Worm (Caenorhabditis elegans) whole organism, L4 larva: ENCODE data around the gene irld-7.
A peak's percentile ranks its signal among the peaks of the same experiment; 100 is the strongest.

ENCODE experiments used
- T20F7.1 ChIP-seq: fragments of 200-800 bp; sonication (Bioruptor generic); optimal IDR thresholded peaks from 2 replicates; lab custom pipeline; 2018; ENCODE audit warnings: mild to moderate bottlenecking, missing genetic modification characterization, missing compliant biosample characterization
- T26A8.4 ChIP-seq: fragments of 200-800 bp; sonication (Bioruptor generic); IDR thresholded peaks from 2 replicates; pipeline ENCODE4 v1.3.6; 2022; ENCODE audit warnings: missing genetic modification characterization, missing compliant biosample characterization
- ZK337.2 ChIP-seq: fragments of 200-800 bp; sonication (Bioruptor generic); IDR thresholded peaks from 2 replicates; pipeline ENCODE4 v1.3.6; 2022; ENCODE audit warnings: missing genetic modification reagents, missing genetic modification characterization, missing compliant biosample characterization
- ceh-32 ChIP-seq: sonication (generic microtip); optimal IDR thresholded peaks from 2 replicates; lab custom pipeline; 2016; ENCODE audit warnings: mild to moderate bottlenecking, missing genetic modification characterization, missing compliant biosample characterization; ENCODE audit not compliant: poor library complexity
- ceh-44 ChIP-seq: fragments of 200-800 bp; sonication (Bioruptor generic); IDR thresholded peaks from 2 replicates; pipeline ENCODE4 v1.3.6; 2022; ENCODE audit warnings: missing genetic modification reagents, missing genetic modification characterization, missing compliant biosample characterization
- ceh-82 ChIP-seq: sonication (generic microtip); optimal IDR thresholded peaks from 2 replicates; lab custom pipeline; 2017; ENCODE audit warnings: missing biosample characterization, missing genetic modification characterization
- ces-1 ChIP-seq: fragments of 150-350 bp; sonication (generic microtip); optimal IDR thresholded peaks from 4 replicates; lab custom pipeline; 2014; ENCODE audit warnings: missing biosample characterization, missing genetic modification reagents, missing genetic modification characterization
- cey-2 ChIP-seq: sonication (generic microtip); optimal IDR thresholded peaks from 3 replicates; lab custom pipeline; 2017; ENCODE audit warnings: missing genetic modification characterization, mild to moderate bottlenecking, missing compliant biosample characterization, antibody characterized with exemption, borderline replicate concordance; ENCODE audit not compliant: insufficient read depth
- ctbp-1 ChIP-seq: fragments of 200-800 bp; sonication (Bioruptor generic); IDR thresholded peaks from 2 replicates; pipeline ENCODE4 v1.3.6; 2022; ENCODE audit warnings: missing genetic modification reagents, missing genetic modification characterization, missing compliant biosample characterization
- daf-16 ChIP-seq, 3 experiments: sonication (generic microtip); optimal IDR thresholded peaks; 2 replicates each; lab custom pipeline; 2016 to 2017; ENCODE audit warnings: missing genetic modification characterization in 3 of 3, missing genetic modification reagents in 3 of 3, mild to moderate bottlenecking in 2 of 3, missing compliant biosample characterization in 2 of 3, missing biosample characterization in 1 of 3, moderate library complexity in 1 of 3
- dmd-8 ChIP-seq: fragments of 200-800 bp; sonication (Bioruptor generic); IDR thresholded peaks from 2 replicates; pipeline ENCODE4 v1.3.6; 2022; ENCODE audit warnings: missing genetic modification characterization, missing compliant biosample characterization
- dpl-1 ChIP-seq: fragments of 150-350 bp; optimal IDR thresholded peaks from 2 replicates; lab custom pipeline; 2014; ENCODE audit warnings: missing biosample characterization, missing genetic modification reagents, missing genetic modification characterization
- dve-1 ChIP-seq: sonication (generic microtip); optimal IDR thresholded peaks from 2 replicates; lab custom pipeline; 2017; ENCODE audit warnings: antibody characterized with exemption, mild to moderate bottlenecking, missing genetic modification characterization, missing compliant biosample characterization; ENCODE audit not compliant: insufficient read depth
- fkh-10 ChIP-seq: fragments of 150-350 bp; optimal IDR thresholded peaks from 2 replicates; lab custom pipeline; 2014; ENCODE audit warnings: missing biosample characterization, missing genetic modification reagents, missing genetic modification characterization
- fos-1 ChIP-seq: fragments of 150-350 bp; optimal IDR thresholded peaks from 2 replicates; lab custom pipeline; 2014; ENCODE audit warnings: missing biosample characterization, missing genetic modification characterization
- hif-1 ChIP-seq, 2 experiments: sonication (generic microtip); optimal IDR thresholded peaks; 2 replicates each; lab custom pipeline; 2016 to 2017; ENCODE audit warnings: missing compliant biosample characterization in 2 of 2, missing genetic modification characterization in 2 of 2, missing genetic modification reagents in 2 of 2, missing genotype in 2 of 2, mild to moderate bottlenecking in 1 of 2
- hlh-11 ChIP-seq: fragments of 200-800 bp; sonication (Bioruptor generic); optimal IDR thresholded peaks from 2 replicates; lab custom pipeline; 2018; ENCODE audit warnings: mild to moderate bottlenecking, missing genetic modification characterization, missing compliant biosample characterization
- hlh-30 ChIP-seq: sonication (generic microtip); optimal IDR thresholded peaks from 2 replicates; lab custom pipeline; 2017; ENCODE audit warnings: antibody characterized with exemption, mild to moderate bottlenecking, missing genetic modification characterization, missing compliant biosample characterization; ENCODE audit not compliant: insufficient read depth
- hmg-1.1 ChIP-seq: fragments of 200-800 bp; sonication (Bioruptor generic); IDR thresholded peaks from 2 replicates; pipeline ENCODE4 v1.3.6; 2022; ENCODE audit warnings: missing genetic modification reagents, missing genetic modification characterization, missing compliant biosample characterization
- jun-1 ChIP-seq: fragments of 150-350 bp; optimal IDR thresholded peaks from 2 replicates; lab custom pipeline; 2014; ENCODE audit warnings: missing biosample characterization, missing genetic modification reagents, missing genetic modification characterization
- lin-13 ChIP-seq: fragments of 150-350 bp; optimal IDR thresholded peaks from 2 replicates; lab custom pipeline; 2014; ENCODE audit warnings: missing biosample characterization, missing genetic modification reagents, missing genetic modification characterization
- lin-15B ChIP-seq: fragments of 150-350 bp; sonication (generic microtip); optimal IDR thresholded peaks from 3 replicates; lab custom pipeline; 2014; ENCODE audit warnings: missing biosample characterization, missing genetic modification characterization
- lin-29 ChIP-seq: fragments of 200-800 bp; sonication (Bioruptor generic); IDR thresholded peaks from 2 replicates; pipeline ENCODE4 v1.3.6; 2022; ENCODE audit warnings: missing genetic modification reagents, missing genetic modification characterization, missing compliant biosample characterization
- lsy-2 ChIP-seq, 2 experiments: fragments of 150-350 bp in 1 of 2; sonication (generic microtip) in 1 of 2; optimal IDR thresholded peaks; 2 replicates each; lab custom pipeline; 2014 to 2017; ENCODE audit warnings: missing biosample characterization in 2 of 2, missing genetic modification characterization in 2 of 2
- mdt-29 ChIP-seq: fragments of 200-800 bp; sonication (Bioruptor generic); IDR thresholded peaks from 2 replicates; pipeline ENCODE4 v1.3.6; 2022; ENCODE audit warnings: missing genetic modification reagents, missing genetic modification characterization, missing compliant biosample characterization
- mep-1 ChIP-seq: fragments of 150-350 bp; sonication (generic microtip); optimal IDR thresholded peaks from 3 replicates; lab custom pipeline; 2014; ENCODE audit warnings: missing biosample characterization, missing genetic modification characterization
- nhr-10 ChIP-seq: fragments of 150-350 bp; optimal IDR thresholded peaks from 2 replicates; lab custom pipeline; 2014; ENCODE audit warnings: missing biosample characterization, missing genetic modification characterization
- nhr-111 ChIP-seq: fragments of 200-800 bp; sonication (Bioruptor generic); optimal IDR thresholded peaks from 2 replicates; lab custom pipeline; 2018; ENCODE audit warnings: mild to moderate bottlenecking, missing genetic modification characterization, missing compliant biosample characterization
- nhr-42 ChIP-seq: fragments of 200-800 bp; sonication (Bioruptor generic); IDR thresholded peaks from 2 replicates; pipeline ENCODE4 v1.3.6; 2022; ENCODE audit warnings: missing genetic modification characterization, missing compliant biosample characterization
- nhr-6 ChIP-seq: fragments of 150-350 bp; optimal IDR thresholded peaks from 2 replicates; lab custom pipeline; 2014; ENCODE audit warnings: missing biosample characterization, missing genetic modification characterization
- pha-4 ChIP-seq, 2 experiments: fragments of 150-350 bp in 1 of 2; fragments of 200-800 bp in 1 of 2; sonication (Bioruptor generic) in 1 of 2; IDR thresholded peaks in 1 of 2; optimal IDR thresholded peaks in 1 of 2; 2 replicates each; pipeline versions ENCODE4 v1.3.6 to Lab custom; 2014 to 2022; ENCODE audit warnings: missing genetic modification characterization in 2 of 2, missing genetic modification reagents in 2 of 2, missing biosample characterization in 1 of 2, missing compliant biosample characterization in 1 of 2
- pqm-1 ChIP-seq: sonication (generic microtip); optimal IDR thresholded peaks from 2 replicates; lab custom pipeline; 2017; ENCODE audit warnings: missing biosample characterization, missing genetic modification characterization
- saeg-2 ChIP-seq: fragments of 200-800 bp; sonication (Bioruptor generic); IDR thresholded peaks from 2 replicates; pipeline ENCODE4 v1.3.6; 2022; ENCODE audit warnings: missing genetic modification reagents, missing genetic modification characterization, missing compliant biosample characterization
- sdz-12 ChIP-seq: fragments of 200-800 bp; sonication (Bioruptor generic); optimal IDR thresholded peaks from 2 replicates; lab custom pipeline; 2018; ENCODE audit warnings: mild to moderate bottlenecking, missing genetic modification characterization, missing compliant biosample characterization
- set-16 ChIP-seq: fragments of 200-800 bp; sonication (Bioruptor generic); IDR thresholded peaks from 2 replicates; pipeline ENCODE4 v1.3.6; 2022; ENCODE audit warnings: missing genetic modification reagents, missing genetic modification characterization, missing compliant biosample characterization
- skn-1 ChIP-seq: fragments of 150-350 bp; optimal IDR thresholded peaks from 2 replicates; lab custom pipeline; 2014; ENCODE audit warnings: missing biosample characterization, missing genetic modification characterization
- snpc-1.2 ChIP-seq: fragments of 200-800 bp; sonication (Bioruptor generic); IDR thresholded peaks from 2 replicates; pipeline ENCODE4 v1.3.6; 2022; ENCODE audit warnings: missing genetic modification reagents, missing genetic modification characterization, missing compliant biosample characterization
- snpc-4 ChIP-seq: fragments of 150-350 bp; optimal IDR thresholded peaks from 2 replicates; lab custom pipeline; 2014; ENCODE audit warnings: missing biosample characterization, missing genetic modification characterization
- unc-62 ChIP-seq, 3 experiments: fragments of 150-350 bp in 1 of 3; sonication (generic microtip); optimal IDR thresholded peaks in 2 of 3; peaks in 1 of 3; 1 replicate in 1 of 3; 2 replicates in 2 of 3; lab custom pipeline; 2014 to 2017; ENCODE audit warnings: missing biosample characterization in 3 of 3, missing genetic modification characterization in 3 of 3, missing genetic modification reagents in 3 of 3, missing genotype in 1 of 3
- zfp-2 ChIP-seq: sonication (generic microtip); optimal IDR thresholded peaks from 2 replicates; lab custom pipeline; 2016; ENCODE audit warnings: mild to moderate bottlenecking, missing genetic modification characterization, missing compliant biosample characterization
- zfp-3 ChIP-seq: fragments of 200-800 bp; sonication (Bioruptor generic); conservative IDR thresholded peaks from 2 replicates; pipeline ENCODE4 v1.3.6; 2022; ENCODE audit warnings: missing genetic modification reagents, missing genetic modification characterization, missing compliant biosample characterization
- ztf-11 ChIP-seq: fragments of 150-350 bp; optimal IDR thresholded peaks from 2 replicates; lab custom pipeline; 2014; ENCODE audit warnings: missing biosample characterization, missing genetic modification characterization
- ztf-7 ChIP-seq: fragments of 150-350 bp; optimal IDR thresholded peaks from 2 replicates; lab custom pipeline; 2014; ENCODE audit warnings: missing biosample characterization, missing genetic modification characterization

The irld-7 gene

DNA sequence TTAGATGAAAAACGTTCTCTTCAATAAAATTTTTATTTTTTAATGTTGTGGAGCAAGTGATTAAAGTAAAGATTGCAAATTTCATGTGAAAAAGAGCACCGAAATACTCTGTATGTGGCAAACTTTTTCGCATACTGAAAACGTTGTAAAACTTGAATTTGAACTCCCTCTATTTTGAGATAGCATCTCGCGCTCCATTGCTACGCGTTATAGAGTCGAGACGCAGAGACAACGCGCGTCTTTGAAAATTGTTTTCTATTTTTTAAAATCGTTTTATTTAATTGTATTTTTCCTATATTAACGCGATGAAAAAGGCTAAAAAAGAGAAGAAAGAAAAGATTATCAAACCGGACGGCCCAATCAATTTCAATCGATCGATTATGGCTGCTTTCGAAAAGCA lies 41.6 kb upstream of the irld-7 start, which contains the start of gene fan-1 (continued):
- TF ChIP-seq zfp-3 (no peak), pha-4 (GFP tag; IDR thresholded peaks at IDR 0.05; lab: Robert Waterston, UW) (no peak), pha-4 (tag; optimal IDR thresholded peaks at IDR 0.05; lab: Kevin White, UChicago) (no peak), dpl-1 (peak; percentile 94), ztf-11 (no peak), mep-1 (tag; lab: Kevin White, UChicago) (peak; percentile 28), lsy-2 (tag; optimal IDR thresholded peaks at IDR 0.05; lab: Kevin White, UChicago) (peak in 1 of 2 experiments; percentile 70), nhr-6 (tag; lab: Kevin White, UChicago) (peak; percentile 53), fkh-10 (GFP tag; lab: Kevin White, UChicago) (no peak), hmg-1.1 (GFP tag; lab: Robert Waterston, UW) (peak; percentile 51), snpc-4 (tag; lab: Kevin White, UChicago) (no peak), unc-62 (GFP tag; optimal IDR thresholded peaks at IDR 0.05 in 1 of 2; lab: Kevin White, UChicago) (peak in 1 of 2 experiments; percentile 79), unc-62 (tag; optimal IDR thresholded peaks at IDR 0.05; lab: Kevin White, UChicago) (no peak), dmd-8 (GFP tag; lab: Robert Waterston, UW) (no peak)
- TF ChIP-seq, all 104 proteins: peak for 12

DNA sequence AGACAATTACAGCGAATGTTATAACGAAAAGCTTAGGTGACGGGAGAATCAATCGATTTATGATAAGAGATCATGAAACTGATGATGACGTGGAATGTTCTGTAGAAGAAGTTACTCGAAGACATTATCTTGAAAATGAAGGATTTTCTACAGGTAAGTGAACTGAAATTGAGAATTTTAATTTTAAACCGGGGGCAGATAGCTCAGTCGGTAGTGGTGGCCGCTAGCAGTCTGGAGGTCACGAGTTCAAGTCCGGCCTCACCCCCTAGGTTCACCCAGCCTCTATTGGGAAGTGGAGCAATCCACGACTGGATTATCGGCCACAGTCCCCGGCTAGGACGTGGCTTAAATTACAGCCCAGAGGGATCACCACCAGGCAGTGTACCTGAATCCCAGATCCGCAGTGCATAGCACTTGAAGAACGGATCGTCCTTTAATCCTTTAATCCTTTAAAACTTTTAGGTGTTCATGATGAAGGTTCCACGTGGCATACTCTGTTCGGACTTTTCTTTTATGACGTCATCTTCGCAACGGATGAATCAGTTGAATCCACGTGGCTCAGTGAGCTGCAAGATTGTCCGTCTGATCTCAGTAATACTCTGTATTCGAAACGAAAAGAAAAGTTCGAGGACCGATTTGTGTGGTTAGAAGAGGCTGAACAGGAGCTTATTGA lies 38.7 kb upstream of the irld-7 start:
- peak; percentile 59; the same call in 1 of the 2 replicates for TF ChIP-seq snpc-1.2 (GFP tag; lab: Robert Waterston, UW)
- TF ChIP-seq set-16 (GFP tag; lab: Robert Waterston, UW), result peak; percentile 11; the same call in 1 of the 2 replicates

DNA sequence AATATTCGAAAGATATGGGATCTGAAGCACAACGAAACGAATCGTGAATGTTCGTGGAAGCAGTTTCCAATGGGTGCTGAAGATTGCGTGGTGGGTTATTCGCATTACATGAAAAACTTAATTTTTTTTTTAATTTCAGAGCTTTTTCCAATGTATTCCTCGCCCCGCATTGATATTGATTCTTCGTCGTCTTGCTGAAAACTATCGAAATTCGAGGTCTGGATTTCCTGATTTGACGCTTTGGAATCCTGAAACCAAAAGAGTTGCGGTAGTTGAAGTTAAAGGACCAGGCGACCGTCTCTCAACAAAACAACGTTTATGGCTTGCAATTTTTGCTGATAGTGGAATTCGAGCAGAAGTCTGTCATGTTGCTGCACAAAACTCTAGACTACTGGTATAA lies 38.1 kb upstream of the irld-7 start:
- no peak for TF ChIP-seq skn-1 (tag; lab: Kevin White, UChicago)
- no peak for TF ChIP-seq cey-2 (tag; lab: Kevin White, UChicago)
- no peak for TF ChIP-seq jun-1 (tag; lab: Kevin White, UChicago)
- no peak for TF ChIP-seq sdz-12 (GFP tag; lab: Kevin White, UChicago)
- TF ChIP-seq nhr-10 (tag; lab: Kevin White, UChicago), result no peak
- no peak for TF ChIP-seq lin-29 (GFP tag; lab: Robert Waterston, UW)
- TF ChIP-seq zfp-2 (tag; lab: Kevin White, UChicago), result no peak
- no peak for TF ChIP-seq fos-1 (tag; lab: Kevin White, UChicago)
- TF ChIP-seq nhr-111, result no peak
- no peak for TF ChIP-seq hlh-30
- TF ChIP-seq saeg-2, result no peak
- TF ChIP-seq zfp-3, result no peak
- TF ChIP-seq ctbp-1, result no peak
- no peak for TF ChIP-seq pqm-1 (tag; lab: Kevin White, UChicago)
- peak; percentile 1 for TF ChIP-seq dve-1 (tag; lab: Kevin White, UChicago)
- no peak for TF ChIP-seq ceh-82 (tag; lab: Kevin White, UChicago)
- no peak for TF ChIP-seq lin-13 (GFP tag; lab: Kevin White, UChicago)
- no peak for TF ChIP-seq ZK337.2 (GFP tag; lab: Robert Waterston, UW)
- TF ChIP-seq ces-1 (GFP tag; lab: Kevin White, UChicago), result no peak
- TF ChIP-seq mdt-29 (GFP tag; lab: Robert Waterston, UW), result 0 out of 2 replicates have a peak, but pooled peaks have one; percentile 18
- no peak for TF ChIP-seq ceh-44 (GFP tag; lab: Robert Waterston, UW)
- 0 out of 2 replicates have a peak, but pooled peaks have one; percentile 15 for TF ChIP-seq nhr-42 (GFP tag; lab: Robert Waterston, UW)
- no peak for TF ChIP-seq lin-15B (tag; lab: Kevin White, UChicago)
- no peak for TF ChIP-seq ceh-32 (tag; lab: Kevin White, UChicago)
- TF ChIP-seq hlh-11 (tag; lab: Kevin White, UChicago), result peak; percentile 11
- TF ChIP-seq T26A8.4, result no peak
- no peak for TF ChIP-seq daf-16 (GFP tag; optimal IDR thresholded peaks at IDR 0.05; lab: Kevin White, UChicago)
- peak; percentile 79 for TF ChIP-seq daf-16 (tag; optimal IDR thresholded peaks at IDR 0.05; lab: Kevin White, UChicago)
- no peak for TF ChIP-seq ztf-7 (tag; lab: Kevin White, UChicago)
- no peak for TF ChIP-seq T20F7.1 (GFP tag; lab: Kevin White, UChicago)
- TF ChIP-seq hif-1 (tag; optimal IDR thresholded peaks at IDR 0.05; lab: Kevin White, UChicago), result no peak
